Fruit fly (Drosophila melanogaster) whole organism, prepupa: ENCODE results near the gene CG31463.
A peak's percentile ranks its signal among the peaks of the same experiment; 100 is the strongest.

Experiments
- Blimp-1 ChIP-seq: fragments of 200-800 bp; sonication (Bioruptor generic); optimal IDR thresholded peaks from 3 replicates; lab custom pipeline; 2017; ENCODE audit warnings: missing biosample characterization, missing genetic modification characterization, mild to moderate bottlenecking, moderate library complexity, missing genetic modification reagents
- CG10631 ChIP-seq: fragments of 200-800 bp; sonication (Bioruptor generic); optimal IDR thresholded peaks from 2 replicates; lab custom pipeline; 2016; ENCODE audit warnings: missing biosample characterization, missing genetic modification characterization
- CG10669 ChIP-seq: fragments of 200-800 bp; sonication (Bioruptor generic); optimal IDR thresholded peaks from 3 replicates; lab custom pipeline; 2018; ENCODE audit warnings: missing biosample characterization, mild to moderate bottlenecking, missing genetic modification characterization, moderate library complexity
- CG11294 ChIP-seq: fragments of 200-800 bp; sonication (Bioruptor generic); IDR thresholded peaks from 2 replicates; pipeline ENCODE4 v1.3.6; 2022; ENCODE audit warnings: missing biosample characterization, missing genetic modification characterization
- CG11762 ChIP-seq: fragments of 200-800 bp; sonication (Bioruptor generic); optimal IDR thresholded peaks from 3 replicates; lab custom pipeline; 2016; ENCODE audit warnings: missing biosample characterization, missing genetic modification characterization; ENCODE audit not compliant: insufficient read depth
- CG11902 ChIP-seq: fragments of 200-800 bp; sonication (Bioruptor generic); optimal IDR thresholded peaks from 3 replicates; lab custom pipeline; 2016; ENCODE audit warnings: missing biosample characterization, missing genetic modification characterization
- CG15336 ChIP-seq: fragments of 200-800 bp; sonication (Bioruptor generic); IDR thresholded peaks from 2 replicates; pipeline ENCODE4 v1.3.6; 2022; ENCODE audit warnings: missing biosample characterization, missing genetic modification characterization
- CG16779 ChIP-seq: fragments of 200-800 bp; sonication (Bioruptor generic); optimal IDR thresholded peaks from 3 replicates; lab custom pipeline; 2017; ENCODE audit warnings: missing biosample characterization, mild to moderate bottlenecking, missing genetic modification characterization
- CG3032 ChIP-seq: fragments of 200-800 bp; optimal IDR thresholded peaks from 2 replicates; lab custom pipeline; 2019; ENCODE audit warnings: missing biosample characterization, mild to moderate bottlenecking, missing genetic modification characterization, moderate library complexity
- CG31627 ChIP-seq: fragments of 200-800 bp; sonication (Bioruptor generic); optimal IDR thresholded peaks from 3 replicates; lab custom pipeline; 2016; ENCODE audit warnings: missing biosample characterization, missing genetic modification characterization
- CG32006 ChIP-seq: fragments of 200-800 bp; sonication (Bioruptor generic); optimal IDR thresholded peaks from 3 replicates; lab custom pipeline; 2017; ENCODE audit warnings: missing biosample characterization, mild to moderate bottlenecking, missing genetic modification characterization
- CG34406 ChIP-seq: fragments of 200-800 bp; sonication (Bioruptor generic); optimal IDR thresholded peaks from 3 replicates; lab custom pipeline; 2016; ENCODE audit warnings: missing biosample characterization, missing genetic modification characterization
- CG4318 ChIP-seq: fragments of 200-800 bp; sonication (Bioruptor generic); optimal IDR thresholded peaks from 3 replicates; lab custom pipeline; 2017; ENCODE audit warnings: missing biosample characterization, mild to moderate bottlenecking, missing genetic modification characterization
- CG6163 ChIP-seq: fragments of 200-800 bp; sonication (Bioruptor generic); IDR thresholded peaks from 3 replicates; pipeline ENCODE4 v1.3.6; 2022; ENCODE audit warnings: missing biosample characterization, missing genetic modification characterization
- CG6792 ChIP-seq: fragments of 200-800 bp; sonication (Bioruptor generic); optimal IDR thresholded peaks from 3 replicates; lab custom pipeline; 2016; ENCODE audit warnings: missing biosample characterization, missing genetic modification characterization
- CG6854 ChIP-seq: fragments of 200-800 bp; sonication (Bioruptor generic); optimal IDR thresholded peaks from 2 replicates; lab custom pipeline; 2017; ENCODE audit warnings: missing biosample characterization, mild to moderate bottlenecking, missing genetic modification characterization
- CG7368 ChIP-seq: fragments of 200-800 bp; sonication (Bioruptor generic); optimal IDR thresholded peaks from 3 replicates; lab custom pipeline; 2016; ENCODE audit warnings: missing biosample characterization, missing genetic modification characterization
- CG8119 ChIP-seq: fragments of 200-800 bp; sonication (Bioruptor generic); IDR thresholded peaks from 3 replicates; pipeline ENCODE4 v1.3.6; 2022; ENCODE audit warnings: missing biosample characterization, missing genetic modification characterization
- CG8319 ChIP-seq: fragments of 200-800 bp; sonication (Bioruptor generic); optimal IDR thresholded peaks from 3 replicates; lab custom pipeline; 2016; ENCODE audit warnings: missing biosample characterization, missing genetic modification characterization
- CG8632 ChIP-seq: fragments of 200-800 bp; sonication (Bioruptor generic); optimal IDR thresholded peaks from 3 replicates; lab custom pipeline; 2016; ENCODE audit warnings: missing biosample characterization, missing genetic modification characterization
- Eip75B ChIP-seq: fragments of 200-800 bp; sonication (Bioruptor generic); optimal IDR thresholded peaks from 3 replicates; lab custom pipeline; 2016; ENCODE audit warnings: missing biosample characterization, missing genetic modification characterization
- Ets21C ChIP-seq: fragments of 200-800 bp; sonication (Bioruptor generic); optimal IDR thresholded peaks from 3 replicates; lab custom pipeline; 2016; ENCODE audit warnings: missing biosample characterization, missing genetic modification characterization
- Gug ChIP-seq: fragments of 200-800 bp; sonication (Bioruptor generic); IDR thresholded peaks from 2 replicates; pipeline ENCODE4 v1.3.6; 2022; ENCODE audit warnings: missing biosample characterization, missing genetic modification characterization
- Hr38 ChIP-seq: sonication (Bioruptor generic); optimal IDR thresholded peaks from 2 replicates; lab custom pipeline; 2016; ENCODE audit warnings: missing biosample characterization, missing genetic modification characterization
- Lpt ChIP-seq: fragments of 200-800 bp; sonication (Bioruptor generic); optimal IDR thresholded peaks from 3 replicates; lab custom pipeline; 2016; ENCODE audit warnings: missing biosample characterization, missing genetic modification characterization
- Met ChIP-seq: fragments of 200-800 bp; sonication (Bioruptor generic); optimal IDR thresholded peaks from 3 replicates; lab custom pipeline; 2016; ENCODE audit warnings: missing biosample characterization, missing genetic modification characterization
- Smox ChIP-seq: fragments of 200-800 bp; sonication (Bioruptor generic); optimal IDR thresholded peaks from 3 replicates; lab custom pipeline; 2016; ENCODE audit warnings: missing biosample characterization, missing genetic modification characterization
- Sox102F ChIP-seq: fragments of 200-800 bp; sonication (Bioruptor generic); optimal IDR thresholded peaks from 2 replicates; lab custom pipeline; 2016; ENCODE audit warnings: missing biosample characterization, mild to moderate bottlenecking, missing genetic modification characterization
- Sox15 ChIP-seq: fragments of 200-800 bp; sonication (Bioruptor generic); optimal IDR thresholded peaks from 3 replicates; lab custom pipeline; 2016; ENCODE audit warnings: missing biosample characterization, missing genetic modification characterization
- cyc ChIP-seq: fragments of 200-800 bp; sonication (Bioruptor generic); optimal IDR thresholded peaks from 3 replicates; lab custom pipeline; 2016; ENCODE audit warnings: missing biosample characterization, missing genetic modification characterization
- dac ChIP-seq: fragments of 200-800 bp; sonication (Bioruptor generic); optimal IDR thresholded peaks from 2 replicates; lab custom pipeline; 2017; ENCODE audit warnings: missing biosample characterization, mild to moderate bottlenecking, missing genetic modification characterization
- dsx ChIP-seq: fragments of 200-800 bp; optimal IDR thresholded peaks from 3 replicates; lab custom pipeline; 2019; ENCODE audit warnings: missing biosample characterization, mild to moderate bottlenecking, missing genetic modification characterization, moderate library complexity; ENCODE audit not compliant: poor library complexity, severe bottlenecking
- esn ChIP-seq: fragments of 200-800 bp; sonication (Bioruptor generic); optimal IDR thresholded peaks from 2 replicates; lab custom pipeline; 2016; ENCODE audit warnings: missing biosample characterization, mild to moderate bottlenecking, missing genetic modification characterization, moderate library complexity
- fd59A ChIP-seq: fragments of 200-800 bp; sonication (Bioruptor generic); optimal IDR thresholded peaks from 2 replicates; lab custom pipeline; 2017; ENCODE audit warnings: missing biosample characterization, mild to moderate bottlenecking, missing genetic modification characterization, missing genetic modification reagents
- fkh ChIP-seq: fragments of 200-800 bp; sonication (Bioruptor generic); optimal IDR thresholded peaks from 3 replicates; lab custom pipeline; 2017; ENCODE audit warnings: missing biosample characterization, mild to moderate bottlenecking, missing genetic modification characterization, moderate library complexity
- net ChIP-seq: fragments of 200-800 bp; sonication (Bioruptor generic); optimal IDR thresholded peaks from 3 replicates; lab custom pipeline; 2016; ENCODE audit warnings: missing biosample characterization, missing genetic modification characterization
- spab ChIP-seq: fragments of 200-800 bp; sonication (Bioruptor generic); optimal IDR thresholded peaks from 2 replicates; lab custom pipeline; 2017; ENCODE audit warnings: missing biosample characterization, mild to moderate bottlenecking, missing genetic modification characterization, missing genetic modification reagents
- ss ChIP-seq, 2 experiments: fragments of 200-800 bp; sonication (Bioruptor generic); optimal IDR thresholded peaks; 2 replicates in 1 of 2; 3 replicates in 1 of 2; lab custom pipeline; 2017 to 2018; ENCODE audit warnings: mild to moderate bottlenecking in 2 of 2, missing biosample characterization in 2 of 2, missing genetic modification characterization in 2 of 2, moderate library complexity in 1 of 2
- svp ChIP-seq: fragments of 200-800 bp; sonication (Bioruptor generic); peaks from one replicate; lab custom pipeline; 2016; ENCODE audit warnings: missing biosample characterization, missing genetic modification characterization
- vri ChIP-seq: fragments of 200-800 bp; sonication (Bioruptor generic); optimal IDR thresholded peaks from 3 replicates; lab custom pipeline; 2016; ENCODE audit warnings: missing biosample characterization, mild to moderate bottlenecking, missing genetic modification characterization

Gene CG31463

dm6 chr3R:8326884-8327283 is 34.7 kb downstream of the CG31463 start:
- TF ChIP-seq fkh (GFP tag; lab: Kevin White, UChicago) (peak; percentile 33), CG8119 (no peak)
- TF ChIP-seq, all 60 proteins: peak for 1

DNA sequence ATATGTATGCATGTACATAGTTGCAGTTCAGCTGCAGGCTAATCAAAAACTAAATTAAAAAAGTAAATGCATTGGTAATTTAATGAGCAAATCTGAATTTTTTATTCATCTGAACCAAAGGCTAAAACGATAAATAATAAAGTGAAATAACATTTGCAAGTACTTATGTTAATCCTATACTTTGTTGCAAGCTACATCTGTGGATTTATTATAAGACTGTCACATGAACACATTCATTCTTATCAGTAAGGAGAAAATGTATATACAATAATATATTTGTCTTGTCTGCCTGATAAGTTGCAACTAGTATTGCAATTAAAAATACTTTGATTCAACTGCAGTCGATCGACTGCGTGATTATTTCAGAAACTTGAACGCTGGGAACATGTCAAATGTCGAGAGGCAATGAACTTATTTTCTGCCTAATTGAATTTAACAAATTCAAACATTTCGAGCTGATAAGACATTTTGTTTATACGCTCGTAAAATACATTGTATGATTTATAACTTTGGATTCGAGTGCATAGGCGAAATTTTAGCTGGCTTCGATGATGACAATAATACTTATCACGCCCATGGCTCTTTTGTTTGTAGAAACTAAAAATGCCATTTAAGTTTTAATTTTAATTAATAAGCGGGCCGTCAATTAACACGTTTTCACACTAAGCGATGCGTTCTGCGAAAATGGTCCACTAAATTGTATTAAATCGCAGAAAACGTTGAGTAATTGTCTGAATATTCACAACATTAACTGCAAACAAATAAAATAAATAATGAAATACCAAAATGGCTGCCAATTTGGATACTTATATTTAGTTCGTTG is 36.0 kb downstream of the CG31463 start:
- TF ChIP-seq CG32006 (GFP tag; lab: Kevin White, UChicago) (no peak), Smox (GFP tag; lab: Kevin White, UChicago) (no peak), dsx (GFP tag; lab: Kevin White, UChicago) (peak; percentile 93), cyc (GFP tag; lab: Kevin White, UChicago) (no peak), CG15336 (GFP tag; lab: Robert Waterston, UW) (no peak), spab (GFP tag; lab: Kevin White, UChicago) (no peak), svp (GFP tag; lab: Kevin White, UChicago) (peak; percentile 62)

dm6 chr3R:8329628-8330027 is 37.5 kb downstream of the CG31463 start:
- TF ChIP-seq CG31627 (GFP tag; lab: Kevin White, UChicago) = no peak
- TF ChIP-seq CG16779 (tag; lab: Kevin White, UChicago) = no peak
- TF ChIP-seq dsx (GFP tag; lab: Kevin White, UChicago) = peak; percentile 54
- no peak for TF ChIP-seq CG6163
- TF ChIP-seq Eip75B = no peak
- no peak for TF ChIP-seq CG8632 (GFP tag; lab: Kevin White, UChicago)
- TF ChIP-seq svp (GFP tag; lab: Kevin White, UChicago) = peak; percentile 99

DNA sequence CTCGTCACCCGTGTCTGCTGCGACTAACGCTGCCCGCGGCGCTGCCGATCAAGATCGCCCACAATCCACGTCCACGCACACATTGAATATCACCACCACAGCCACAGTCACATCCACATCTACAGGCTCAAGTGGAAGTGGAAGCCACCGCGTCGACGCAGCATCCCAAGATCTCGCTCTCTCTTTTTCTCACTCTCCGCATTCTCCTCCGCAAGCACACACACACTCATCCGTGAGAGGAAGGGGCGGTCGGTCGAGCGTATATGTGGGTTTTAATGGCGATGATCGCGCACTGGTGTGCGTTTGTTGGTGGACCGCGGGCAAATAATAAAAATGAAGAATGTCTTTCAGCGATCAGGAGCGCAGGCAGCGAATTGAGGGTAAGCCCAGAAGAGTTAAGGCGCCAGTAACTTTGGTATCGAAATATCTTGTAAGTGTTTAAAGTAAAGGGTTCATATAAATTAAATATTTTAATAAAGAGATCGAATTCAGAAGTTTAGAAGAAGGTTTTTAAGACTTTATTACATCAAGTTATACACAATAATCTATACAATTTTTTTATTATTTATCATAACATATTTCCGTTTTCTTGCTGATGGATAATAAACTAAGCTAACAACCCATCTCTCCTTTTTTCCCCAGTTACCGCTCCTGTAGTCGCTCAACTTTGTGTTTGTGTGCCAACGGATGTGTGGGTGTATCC is 41.8 kb downstream of the CG31463 start, which contains the start of gene Poxm:
TSS of gene Poxm (minus strand) at position 25 of the 703 bp plus-strand sequence.
- TF ChIP-seq Sox102F (peak; percentile 87), CG6854 (GFP tag; lab: Kevin White, UChicago) (peak; percentile 85), dac (GFP tag; lab: Kevin White, UChicago) (peak; percentile 95), CG6163 (peak; percentile 88), CG3032 (tag; lab: Kevin White, UChicago) (peak; percentile 98), vri (GFP tag; lab: Kevin White, UChicago) (peak; percentile 64), svp (GFP tag; lab: Kevin White, UChicago) (peak; percentile 96), CG7368 (GFP tag; lab: Kevin White, UChicago) (peak; percentile 93), Sox15 (GFP tag; lab: Kevin White, UChicago) (peak; percentile 95), CG8319 (GFP tag; lab: Kevin White, UChicago) (peak; percentile 93), Ets21C (peak; percentile 82), CG34406 (GFP tag; lab: Kevin White, UChicago) (peak; percentile 93), ss (GFP tag; optimal IDR thresholded peaks at IDR 0.05; lab: Kevin White, UChicago) (peak; percentile 93 to 97), CG8119 (peak; percentile 97), fkh (GFP tag; lab: Kevin White, UChicago) (peak; percentile 78), Lpt (peak; percentile 96), Met (peak; percentile 91), Hr38 (GFP tag; lab: Kevin White, UChicago) (no peak), net (peak; percentile 95), fd59A (GFP tag; lab: Kevin White, UChicago) (peak; percentile 96), CG10631 (GFP tag; lab: Kevin White, UChicago) (peak; percentile 97), CG11902 (GFP tag; lab: Kevin White, UChicago) (peak; percentile 99), CG16779 (tag; lab: Kevin White, UChicago) (peak; percentile 91), CG8632 (GFP tag; lab: Kevin White, UChicago) (peak; percentile 94), esn (GFP tag; lab: Kevin White, UChicago) (peak; percentile 94), CG4318 (GFP tag; lab: Kevin White, UChicago) (peak; percentile 98), Gug (GFP tag; lab: Robert Waterston, UW) (peak; percentile 92), Blimp-1 (GFP tag; lab: Kevin White, UChicago) (peak; percentile 89), Smox (GFP tag; lab: Kevin White, UChicago) (peak; percentile 90), CG11762 (GFP tag; lab: Kevin White, UChicago) (peak; percentile 94), CG11294 (GFP tag; lab: Robert Waterston, UW) (peak; percentile 87), CG10669 (peak; percentile 95), dsx (GFP tag; lab: Kevin White, UChicago) (peak; percentile 95), CG6792 (GFP tag; lab: Kevin White, UChicago) (peak; percentile 96), Eip75B (peak; percentile 90)
